Worm (Caenorhabditis elegans) whole organism, late embryonic: ENCODE data around the gene T27A10.2.

Experiments
- F13H6.1 ChIP-seq: sonication (generic microtip); optimal IDR thresholded peaks from 2 replicates; lab custom pipeline; 2016; ENCODE audit warnings: missing genetic modification characterization, missing compliant biosample characterization
- K09A11.1 ChIP-seq: sonication (generic microtip); optimal IDR thresholded peaks from 2 replicates; lab custom pipeline; 2017; ENCODE audit warnings: antibody characterized with exemption, mild to moderate bottlenecking, missing genetic modification characterization, missing compliant biosample characterization; ENCODE audit not compliant: insufficient read depth
- Y22D7AL.16 ChIP-seq: sonication (generic microtip); optimal IDR thresholded peaks from 2 replicates; lab custom pipeline; 2016; ENCODE audit warnings: missing genetic modification characterization, missing compliant biosample characterization
- ahr-1 ChIP-seq: sonication (generic microtip); optimal IDR thresholded peaks from 2 replicates; lab custom pipeline; 2016; ENCODE audit warnings: missing genetic modification characterization, missing compliant biosample characterization
- ama-1 ChIP-seq: fragments of 150-350 bp; optimal IDR thresholded peaks from 2 replicates; lab custom pipeline; 2014
- ceh-18 ChIP-seq: sonication (generic microtip); optimal IDR thresholded peaks from 2 replicates; lab custom pipeline; 2016; ENCODE audit warnings: missing genetic modification characterization, missing compliant biosample characterization
- ceh-19 ChIP-seq: fragments of 200-800 bp; sonication (Bioruptor generic); optimal IDR thresholded peaks from 2 replicates; lab custom pipeline; 2018; ENCODE audit warnings: mild to moderate bottlenecking, missing genetic modification characterization, missing compliant biosample characterization
- ceh-2 ChIP-seq: sonication (generic microtip); optimal IDR thresholded peaks from 2 replicates; lab custom pipeline; 2016; ENCODE audit warnings: missing genotype, missing genetic modification characterization, missing compliant biosample characterization
- ceh-22 ChIP-seq: sonication (generic microtip); optimal IDR thresholded peaks from 2 replicates; lab custom pipeline; 2017; ENCODE audit warnings: missing biosample characterization, missing genetic modification characterization
- ceh-31 ChIP-seq: sonication (generic microtip); optimal IDR thresholded peaks from 2 replicates; lab custom pipeline; 2016; ENCODE audit warnings: missing genetic modification characterization, missing compliant biosample characterization
- ceh-34 ChIP-seq: sonication (generic microtip); optimal IDR thresholded peaks from 2 replicates; lab custom pipeline; 2016; ENCODE audit warnings: mild to moderate bottlenecking, missing genetic modification characterization, missing compliant biosample characterization
- ceh-48 ChIP-seq: sonication (generic microtip); optimal IDR thresholded peaks from 2 replicates; lab custom pipeline; 2016; ENCODE audit warnings: missing genetic modification characterization, inconsistent platforms, missing compliant biosample characterization
- ceh-6 ChIP-seq: fragments of 200-800 bp; sonication (Bioruptor generic); optimal IDR thresholded peaks from 2 replicates; lab custom pipeline; 2018; ENCODE audit warnings: mild to moderate bottlenecking, missing genetic modification characterization, missing compliant biosample characterization
- ceh-9 ChIP-seq: sonication (generic microtip); optimal IDR thresholded peaks from 2 replicates; lab custom pipeline; 2016; ENCODE audit warnings: mild to moderate bottlenecking, missing genetic modification characterization, inconsistent platforms, missing compliant biosample characterization
- elt-4 ChIP-seq: sonication (generic microtip); optimal IDR thresholded peaks from 2 replicates; lab custom pipeline; 2016; ENCODE audit warnings: missing genetic modification characterization, missing compliant biosample characterization
- ets-4 ChIP-seq: sonication (generic microtip); optimal IDR thresholded peaks from 2 replicates; lab custom pipeline; 2016; ENCODE audit warnings: missing genetic modification characterization, missing compliant biosample characterization
- fkh-6 ChIP-seq: sonication (generic microtip); optimal IDR thresholded peaks from 2 replicates; lab custom pipeline; 2016; ENCODE audit warnings: missing genetic modification characterization, missing compliant biosample characterization
- gmeb-2 ChIP-seq: sonication (generic microtip); optimal IDR thresholded peaks from 2 replicates; lab custom pipeline; 2016; ENCODE audit warnings: missing genetic modification characterization, inconsistent platforms, missing compliant biosample characterization
- hlh-30 ChIP-seq: sonication (generic microtip); optimal IDR thresholded peaks from 2 replicates; lab custom pipeline; 2017; ENCODE audit warnings: antibody characterized with exemption, missing genetic modification characterization, missing compliant biosample characterization; ENCODE audit not compliant: insufficient read depth
- hlh-8 ChIP-seq: sonication (generic microtip); optimal IDR thresholded peaks from 2 replicates; lab custom pipeline; 2016; ENCODE audit warnings: missing genotype, missing genetic modification characterization, missing compliant biosample characterization
- lim-6 ChIP-seq: sonication (generic microtip); optimal IDR thresholded peaks from 2 replicates; lab custom pipeline; 2016; ENCODE audit warnings: missing genetic modification characterization, missing compliant biosample characterization
- lin-11 ChIP-seq: fragments of 200-800 bp; sonication (Bioruptor generic); optimal IDR thresholded peaks from 2 replicates; lab custom pipeline; 2018; ENCODE audit warnings: mild to moderate bottlenecking, missing genetic modification characterization, missing compliant biosample characterization
- mec-3 ChIP-seq: sonication (generic microtip); optimal IDR thresholded peaks from 2 replicates; lab custom pipeline; 2016; ENCODE audit warnings: borderline replicate concordance, missing genetic modification characterization, missing compliant biosample characterization
- nfya-1 ChIP-seq: sonication (generic microtip); optimal IDR thresholded peaks from 2 replicates; lab custom pipeline; 2017; ENCODE audit warnings: missing genetic modification characterization, mild to moderate bottlenecking, missing compliant biosample characterization, antibody characterized with exemption, moderate library complexity
- npax-4 ChIP-seq: sonication (generic microtip); optimal IDR thresholded peaks from 2 replicates; lab custom pipeline; 2016; ENCODE audit warnings: missing genetic modification characterization, missing compliant biosample characterization
- odd-2 ChIP-seq: sonication (generic microtip); optimal IDR thresholded peaks from 2 replicates; lab custom pipeline; 2017; ENCODE audit warnings: antibody characterized with exemption, mild to moderate bottlenecking, missing genetic modification characterization, missing compliant biosample characterization
- pat-9 ChIP-seq: fragments of 200-800 bp; sonication (Bioruptor generic); optimal IDR thresholded peaks from 2 replicates; lab custom pipeline; 2018; ENCODE audit warnings: mild to moderate bottlenecking, missing genetic modification characterization, moderate library complexity, missing compliant biosample characterization
- pax-1 ChIP-seq: fragments of 150-350 bp; optimal IDR thresholded peaks from 2 replicates; lab custom pipeline; 2014; ENCODE audit warnings: missing biosample characterization, missing genetic modification characterization
- pha-2 ChIP-seq: sonication (generic microtip); optimal IDR thresholded peaks from 2 replicates; lab custom pipeline; 2017; ENCODE audit warnings: mild to moderate bottlenecking, missing genetic modification characterization, missing compliant biosample characterization
- pha-4 ChIP-seq: fragments of 150-350 bp; optimal IDR thresholded peaks from 2 replicates; lab custom pipeline; 2018; ENCODE audit warnings: missing biosample characterization, missing genetic modification reagents, missing genetic modification characterization
- pqm-1 ChIP-seq: sonication (generic microtip); optimal IDR thresholded peaks from 2 replicates; lab custom pipeline; 2016; ENCODE audit warnings: missing genetic modification characterization, missing compliant biosample characterization
- pros-1 ChIP-seq: fragments of 150-350 bp; optimal IDR thresholded peaks from 2 replicates; lab custom pipeline; 2014; ENCODE audit warnings: missing biosample characterization, missing genetic modification reagents, missing genetic modification characterization
- sox-2 ChIP-seq: fragments of 200-800 bp; sonication (Bioruptor generic); IDR thresholded peaks from 2 replicates; pipeline ENCODE4 v1.3.6; 2022; ENCODE audit warnings: missing genetic modification reagents, missing genetic modification characterization, missing compliant biosample characterization
- sox-4 ChIP-seq: sonication (generic microtip); optimal IDR thresholded peaks from 2 replicates; lab custom pipeline; 2017; ENCODE audit warnings: mild to moderate bottlenecking, missing genetic modification characterization, inconsistent platforms, missing compliant biosample characterization
- syd-9 ChIP-seq: sonication (generic microtip); optimal IDR thresholded peaks from 2 replicates; lab custom pipeline; 2016; ENCODE audit warnings: mild to moderate bottlenecking, missing genetic modification characterization, moderate library complexity, missing compliant biosample characterization
- tbx-7 ChIP-seq: sonication (generic microtip); optimal IDR thresholded peaks from 2 replicates; lab custom pipeline; 2016; ENCODE audit warnings: missing genotype, missing genetic modification characterization, missing compliant biosample characterization
- ttx-3 ChIP-seq: sonication (generic microtip); optimal IDR thresholded peaks from 2 replicates; lab custom pipeline; 2016; ENCODE audit warnings: missing genetic modification reagents, missing genetic modification characterization, missing compliant biosample characterization
- unc-42 ChIP-seq: sonication (generic microtip); optimal IDR thresholded peaks from 2 replicates; lab custom pipeline; 2016; ENCODE audit warnings: missing genotype, missing genetic modification characterization, missing compliant biosample characterization
- unc-55 ChIP-seq: sonication (generic microtip); optimal IDR thresholded peaks from 2 replicates; lab custom pipeline; 2017; ENCODE audit warnings: missing biosample characterization, missing genetic modification reagents, missing genetic modification characterization
- unc-86 ChIP-seq: sonication (generic microtip); optimal IDR thresholded peaks from 2 replicates; lab custom pipeline; 2016; ENCODE audit warnings: missing genetic modification characterization, missing compliant biosample characterization

The T27A10.2 gene

ce11 chrX:3542242-3542641 is 43.5 kb upstream of the T27A10.2 start, which contains the start of gene rgs-7:
TSS of gene rgs-7 (plus strand) at chrX:3542542.
- TF ChIP-seq lim-6 (no peak), pax-1 (tag; lab: Kevin White, UChicago) (no peak), ceh-31 (tag; lab: Kevin White, UChicago) (no peak), pha-4 (tag; lab: Kevin White, UChicago) (no peak), ceh-2 (tag; lab: Kevin White, UChicago) (no peak), nfya-1 (no peak), Y22D7AL.16 (tag; lab: Kevin White, UChicago) (no peak), fkh-6 (tag; lab: Kevin White, UChicago) (no peak), pha-2 (tag; lab: Kevin White, UChicago) (no peak), tbx-7 (tag; lab: Kevin White, UChicago) (no peak), pat-9 (tag; lab: Kevin White, UChicago) (no peak), ceh-6 (GFP tag; lab: Kevin White, UChicago) (no peak), pqm-1 (tag; lab: Kevin White, UChicago) (no peak), hlh-30 (tag; lab: Kevin White, UChicago) (no peak), ceh-22 (tag; lab: Kevin White, UChicago) (no peak), ceh-48 (tag; lab: Kevin White, UChicago) (no peak)
- TF ChIP-seq, all 69 proteins: peak for 0

ce11 chrX:3547097-3547496 is 38.7 kb upstream of the T27A10.2 start:
- TF ChIP-seq ets-4 (tag; lab: Kevin White, UChicago) (no peak), K09A11.1 (no peak), F13H6.1 (tag; lab: Kevin White, UChicago) (no peak), lin-11 (no peak), nfya-1 (no peak), hlh-8 (tag; lab: Kevin White, UChicago) (no peak), ceh-2 (tag; lab: Kevin White, UChicago) (no peak), gmeb-2 (tag; lab: Kevin White, UChicago) (no peak), ttx-3 (tag; lab: Kevin White, UChicago) (no peak), sox-4 (no peak), pros-1 (tag; lab: Kevin White, UChicago) (no peak), syd-9 (tag; lab: Kevin White, UChicago) (no peak), unc-86 (tag; lab: Kevin White, UChicago) (no peak), ceh-34 (tag; lab: Kevin White, UChicago) (no peak), ahr-1 (tag; lab: Kevin White, UChicago) (no peak), tbx-7 (tag; lab: Kevin White, UChicago) (no peak), unc-55 (GFP tag; lab: Kevin White, UChicago) (no peak), ama-1 (lab: Kevin White, UChicago) (no peak)

- TF ChIP-seq pros-1 (tag; lab: Kevin White, UChicago) (no peak), ceh-9 (tag; lab: Kevin White, UChicago) (no peak), lin-11 (no peak), pha-2 (tag; lab: Kevin White, UChicago) (no peak), unc-42 (tag; lab: Kevin White, UChicago) (no peak), ceh-19 (no peak), hlh-8 (tag; lab: Kevin White, UChicago) (no peak), odd-2 (tag; lab: Kevin White, UChicago) (no peak), elt-4 (no peak), ceh-6 (GFP tag; lab: Kevin White, UChicago) (no peak), F13H6.1 (tag; lab: Kevin White, UChicago) (no peak), npax-4 (tag; lab: Kevin White, UChicago) (no peak), K09A11.1 (no peak)
Observed at ce11 chrX:3547828-3548227, 37.9 kb upstream of the T27A10.2 start.

- TF ChIP-seq mec-3 (no peak), pha-4 (tag; lab: Kevin White, UChicago) (no peak), npax-4 (tag; lab: Kevin White, UChicago) (no peak), pros-1 (tag; lab: Kevin White, UChicago) (no peak), sox-2 (GFP tag; lab: Robert Waterston, UW) (no peak), ceh-18 (tag; lab: Kevin White, UChicago) (no peak)
Observed at ce11 chrX:3548716-3549115, 37.0 kb upstream of the T27A10.2 start.
